Worm (Caenorhabditis elegans): ENCODE results near the gene F56H9.8.

Gene F56H9.8

DNA sequence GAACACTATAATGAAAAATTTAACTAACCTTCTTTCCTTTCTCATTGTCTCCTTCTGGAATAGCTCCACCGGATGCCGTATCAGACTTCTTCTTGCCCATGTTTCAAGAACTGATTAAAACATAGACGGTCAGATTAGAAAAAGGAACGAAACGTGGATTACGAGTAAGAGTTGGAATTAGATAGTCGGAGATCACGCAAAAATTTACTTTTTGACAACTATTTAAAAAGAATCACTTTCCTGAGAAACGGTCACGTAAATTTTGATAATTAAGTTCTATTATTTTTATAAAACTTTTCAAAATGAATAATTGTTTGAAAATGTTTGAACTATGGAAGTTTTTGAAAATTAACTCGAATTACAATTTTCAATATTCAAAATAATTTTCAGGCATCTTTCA lies 32.5 kb upstream of the F56H9.8 start, which contains the start of gene cyc-2.2:
cyc-2.2 (minus strand) TSS at position 101 of the 400 bp plus-strand sequence.
- TF ChIP-seq sox-2 (GFP tag; IDR thresholded peaks at IDR 0.05): no peak
- no peak for TF ChIP-seq ceh-6 (GFP tag; optimal IDR thresholded peaks at IDR 0.05)
- no peak for TF ChIP-seq npax-4 (tag; optimal IDR thresholded peaks at IDR 0.05)
- TF ChIP-seq C08G9.2 (tag; optimal IDR thresholded peaks at IDR 0.05): no peak
- TF ChIP-seq K02D7.2 (tag; optimal IDR thresholded peaks at IDR 0.05): no peak
- TF ChIP-seq K09A11.1 (tag; optimal IDR thresholded peaks at IDR 0.05; ENCODE audit: insufficient read depth): no peak
- no peak for TF ChIP-seq C38D4.7 (GFP tag; optimal IDR thresholded peaks at IDR 0.05)
- no peak for TF ChIP-seq ceh-31 (tag; optimal IDR thresholded peaks at IDR 0.05)
- TF ChIP-seq ama-1 (optimal IDR thresholded peaks at IDR 0.05): no peak
- TF ChIP-seq ceh-30 (tag; optimal IDR thresholded peaks at IDR 0.05): no peak
- TF ChIP-seq nfya-1 (tag; optimal IDR thresholded peaks at IDR 0.05): no peak
- no peak for TF ChIP-seq dmd-4 (tag; optimal IDR thresholded peaks at IDR 0.05; ENCODE audit: borderline replicate concordance)
- TF ChIP-seq odd-2 (tag; optimal IDR thresholded peaks at IDR 0.05): no peak
- no peak for TF ChIP-seq hlh-15 (tag; optimal IDR thresholded peaks at IDR 0.05)
- no peak for TF ChIP-seq tbx-2 (tag; optimal IDR thresholded peaks at IDR 0.05)

DNA sequence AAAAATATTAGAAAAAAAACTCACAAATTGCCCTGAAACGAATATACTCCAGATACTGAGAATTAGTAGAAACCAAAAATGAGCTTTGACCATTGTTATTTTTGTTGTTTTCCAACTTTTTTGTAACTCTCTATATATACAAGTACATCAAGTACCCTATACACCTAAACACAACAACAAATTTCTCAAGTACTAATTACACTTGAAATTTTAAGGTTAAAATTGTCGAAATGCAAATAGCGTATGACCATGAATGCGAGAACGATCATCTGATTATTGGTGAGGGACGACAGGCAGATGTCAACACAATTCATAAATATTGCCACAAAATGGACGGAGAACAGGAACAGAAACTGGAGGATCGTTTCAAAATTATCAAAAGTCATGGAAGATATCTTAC lies 20.2 kb upstream of the F56H9.8 start, which contains the start of gene F56H9.9:
F56H9.9 (minus strand) TSS at position 101 of the 400 bp plus-strand sequence.
- TF ChIP-seq ceh-18 (tag; optimal IDR thresholded peaks at IDR 0.05): no peak

DNA sequence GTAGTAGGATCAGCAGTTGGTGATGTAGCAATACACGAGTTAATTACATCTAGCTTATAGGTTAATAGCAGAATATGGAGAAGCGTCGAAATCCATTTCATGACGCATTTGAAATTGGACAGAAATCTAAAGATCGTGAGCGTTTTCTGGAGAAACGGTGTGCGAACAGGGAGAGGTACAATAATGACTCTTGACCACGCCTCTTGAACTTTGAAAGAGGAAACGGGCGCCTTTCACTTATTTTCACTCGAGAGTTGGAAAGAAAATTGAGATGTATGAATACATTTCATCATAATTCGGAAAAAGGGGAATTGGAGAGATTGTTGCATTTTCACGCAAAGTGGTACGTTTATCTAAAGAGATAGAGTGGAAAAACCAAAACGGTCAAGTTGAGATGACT lies 14.9 kb upstream of the F56H9.8 start, which contains the start of gene F56H9.6:
F56H9.6 (minus strand) TSS at position 101 of the 400 bp plus-strand sequence.
- TF ChIP-seq ceh-18 (tag; optimal IDR thresholded peaks at IDR 0.05) (no peak), ahr-1 (tag; optimal IDR thresholded peaks at IDR 0.05) (no peak), Y22D7AL.16 (tag; optimal IDR thresholded peaks at IDR 0.05) (no peak), ceh-30 (tag; optimal IDR thresholded peaks at IDR 0.05) (no peak), hlh-8 (tag; optimal IDR thresholded peaks at IDR 0.05) (no peak), hlh-30 (tag; optimal IDR thresholded peaks at IDR 0.05; ENCODE audit: insufficient read depth) (no peak), ref-2 (tag; optimal IDR thresholded peaks at IDR 0.05) (no peak), unc-86 (tag; optimal IDR thresholded peaks at IDR 0.05) (no peak), che-1 (tag; optimal IDR thresholded peaks at IDR 0.05) (no peak), odd-2 (tag; optimal IDR thresholded peaks at IDR 0.05) (no peak), pat-9 (tag; optimal IDR thresholded peaks at IDR 0.05) (no peak), nhr-232 (tag; optimal IDR thresholded peaks at IDR 0.05) (no peak), ceh-19 (GFP tag; optimal IDR thresholded peaks at IDR 0.05) (no peak)

DNA sequence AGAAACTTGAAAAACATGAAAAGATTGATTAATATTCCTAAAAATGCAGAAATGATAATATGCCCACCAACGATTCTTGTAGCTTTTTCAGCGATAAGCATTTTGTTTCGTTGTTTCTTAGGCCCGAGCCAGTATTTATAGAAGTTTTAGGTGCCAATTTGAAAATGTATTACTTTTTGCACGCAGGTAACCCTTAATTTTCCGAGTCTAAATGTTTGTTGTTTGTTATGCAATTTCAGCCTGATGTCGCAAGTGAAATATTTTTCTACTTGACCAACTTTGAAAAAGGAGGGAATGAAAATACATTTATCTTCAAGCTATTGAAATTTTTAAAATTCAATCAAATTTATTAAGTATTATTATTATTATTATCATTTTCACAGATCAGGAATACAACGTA lies 12.6 kb upstream of the F56H9.8 start, which contains the start of gene srx-113:
srx-113 (minus strand) TSS at position 101 of the 400 bp plus-strand sequence.
- no peak for TF ChIP-seq ceh-18 (tag; optimal IDR thresholded peaks at IDR 0.05)
- TF ChIP-seq nhr-232 (tag; optimal IDR thresholded peaks at IDR 0.05): no peak
- TF ChIP-seq nhr-11 (tag; optimal IDR thresholded peaks at IDR 0.05): no peak
- TF ChIP-seq T23F11.4 (GFP tag; optimal IDR thresholded peaks at IDR 0.05): no peak
- TF ChIP-seq syd-9 (tag; optimal IDR thresholded peaks at IDR 0.05): no peak
- TF ChIP-seq unc-55 (GFP tag; optimal IDR thresholded peaks at IDR 0.05): no peak
- no peak for TF ChIP-seq C38D4.7 (GFP tag; optimal IDR thresholded peaks at IDR 0.05)
- no peak for TF ChIP-seq hlh-30 (tag; optimal IDR thresholded peaks at IDR 0.05; ENCODE audit: insufficient read depth)
- TF ChIP-seq unc-3 (GFP tag; conservative IDR thresholded peaks at IDR 0.05): no peak
- no peak for TF ChIP-seq unc-3 (tag; optimal IDR thresholded peaks at IDR 0.05)
- no peak for TF ChIP-seq sox-4 (tag; optimal IDR thresholded peaks at IDR 0.05)
- no peak for TF ChIP-seq fkh-6 (tag; optimal IDR thresholded peaks at IDR 0.05)
- TF ChIP-seq pqm-1 (tag; optimal IDR thresholded peaks at IDR 0.05): no peak
- no peak for TF ChIP-seq ztf-16 (tag; optimal IDR thresholded peaks at IDR 0.05)
- no peak for TF ChIP-seq pha-2 (tag; optimal IDR thresholded peaks at IDR 0.05)
